Fruit fly (Drosophila melanogaster) whole organism: ENCODE results near the gene Atu.

Experiments used
- CG8478 ChIP-seq: fragments of >200 bp; optimal IDR thresholded peaks from 2 replicates; lab custom pipeline; 2018; ENCODE audit warnings: inconsistent platforms
- Dll ChIP-seq: fragments of >200 bp; optimal IDR thresholded peaks from 2 replicates; lab custom pipeline; 2017

DNA sequence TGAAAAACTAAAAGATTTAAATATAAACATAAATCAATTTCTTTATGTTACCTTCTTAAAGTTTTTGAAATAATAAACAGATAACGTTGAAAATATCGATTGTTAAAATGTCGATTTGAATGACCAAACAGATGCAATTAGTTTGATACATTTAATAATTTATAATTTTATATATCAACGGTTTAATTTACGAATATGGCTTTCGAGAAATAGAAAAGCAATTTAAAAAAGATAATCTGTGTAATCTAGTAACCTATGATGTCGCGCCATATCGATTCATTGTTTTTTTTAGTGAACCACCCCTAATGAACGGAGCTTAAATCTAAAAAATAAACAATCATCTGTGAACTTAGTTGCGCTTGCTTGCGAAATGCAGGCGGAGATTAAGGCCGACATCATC, 24.6 kb upstream of the Atu start, which contains the start of gene PolZ2:
- no peak for TF ChIP-seq Dll
- no peak for TF ChIP-seq CG8478 (lab: Kevin White, UChicago)
